Fruit fly (Drosophila melanogaster) whole organism, embryonic: ENCODE results near the gene CG42633.

ENCODE experiments used
- Fer2 ChIP-seq: fragments of 200-800 bp; sonication (Bioruptor generic); optimal IDR thresholded peaks from 2 replicates; lab custom pipeline; 2018; ENCODE audit warnings: missing biosample characterization, mild to moderate bottlenecking, missing genetic modification characterization, moderate library complexity
- Gug ChIP-seq: fragments of 200-800 bp; sonication (Bioruptor generic); IDR thresholded peaks from 4 replicates; pipeline ENCODE4 v1.3.6; 2022; ENCODE audit warnings: missing biosample characterization, missing genetic modification characterization
- Nf-YA ChIP-seq: fragments of 200-800 bp; sonication (Bioruptor generic); IDR thresholded peaks from 2 replicates; pipeline ENCODE4 v1.3.6; 2022; ENCODE audit warnings: missing biosample characterization, missing genetic modification characterization
- crc ChIP-seq: fragments of 200-800 bp; sonication (Bioruptor generic); optimal IDR thresholded peaks from 2 replicates; lab custom pipeline; 2016; ENCODE audit warnings: missing biosample characterization, missing genetic modification characterization

DNA sequence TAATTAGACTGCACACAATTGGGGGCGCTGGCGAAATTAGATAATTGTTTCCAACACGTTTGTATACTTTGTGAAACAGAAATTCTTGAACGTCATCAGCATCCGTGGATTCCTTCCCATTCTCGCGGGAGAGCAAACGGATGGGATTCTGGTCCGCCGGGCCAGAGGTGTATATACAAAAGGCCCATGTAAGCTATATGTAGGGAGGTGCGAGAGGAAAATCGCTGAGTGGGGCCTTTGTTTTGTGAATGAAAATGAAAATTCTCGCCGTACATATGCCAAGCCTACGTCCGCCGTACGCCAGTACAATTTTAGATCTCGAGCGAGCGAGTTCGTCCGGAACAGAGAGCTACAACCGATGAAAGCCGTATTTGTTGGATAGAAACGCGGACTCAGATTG lies 10.5 kb upstream of the CG42633 start, which contains the start of gene CG14687:
- TF ChIP-seq Fer2 (tag; lab: Kevin White, UChicago) (no peak), Nf-YA (GFP tag; lab: Robert Waterston, UW) (no peak), Gug (GFP tag; lab: Robert Waterston, UW) (no peak), crc (GFP tag; lab: Kevin White, UChicago) (no peak)
